Worm (Caenorhabditis elegans) whole organism, early embryonic: Measurements from ENCODE around the gene C36C9.5.

ENCODE experiments used
- aly-1 ChIP-seq: sonication (generic microtip); optimal IDR thresholded peaks from 2 replicates; lab custom pipeline; 2016; ENCODE audit warnings: missing genetic modification characterization, missing compliant biosample characterization
- ama-1 ChIP-seq: fragments of 150-350 bp; optimal IDR thresholded peaks from 2 replicates; lab custom pipeline; 2014
- ceh-13 ChIP-seq: fragments of 200-800 bp; sonication (Bioruptor generic); optimal IDR thresholded peaks from 2 replicates; lab custom pipeline; 2018; ENCODE audit warnings: mild to moderate bottlenecking, missing genetic modification characterization, missing compliant biosample characterization
- hmbx-1 ChIP-seq: sonication (generic microtip); optimal IDR thresholded peaks from 2 replicates; lab custom pipeline; 2016; ENCODE audit warnings: mild to moderate bottlenecking, missing genetic modification characterization, missing compliant biosample characterization
- pes-1 ChIP-seq: fragments of 200-800 bp; sonication (Bioruptor generic); IDR thresholded peaks from 2 replicates; pipeline ENCODE4 v1.3.6; 2022; ENCODE audit warnings: missing genetic modification reagents, missing genetic modification characterization, missing compliant biosample characterization
- scrt-1 ChIP-seq: fragments of 200-800 bp; sonication (Bioruptor generic); IDR thresholded peaks from 2 replicates; pipeline ENCODE4 v1.3.6; 2022; ENCODE audit warnings: missing genetic modification characterization, missing compliant biosample characterization
- tra-4 ChIP-seq: sonication (generic microtip); optimal IDR thresholded peaks from 2 replicates; lab custom pipeline; 2017; ENCODE audit warnings: missing genetic modification characterization, missing compliant biosample characterization

DNA sequence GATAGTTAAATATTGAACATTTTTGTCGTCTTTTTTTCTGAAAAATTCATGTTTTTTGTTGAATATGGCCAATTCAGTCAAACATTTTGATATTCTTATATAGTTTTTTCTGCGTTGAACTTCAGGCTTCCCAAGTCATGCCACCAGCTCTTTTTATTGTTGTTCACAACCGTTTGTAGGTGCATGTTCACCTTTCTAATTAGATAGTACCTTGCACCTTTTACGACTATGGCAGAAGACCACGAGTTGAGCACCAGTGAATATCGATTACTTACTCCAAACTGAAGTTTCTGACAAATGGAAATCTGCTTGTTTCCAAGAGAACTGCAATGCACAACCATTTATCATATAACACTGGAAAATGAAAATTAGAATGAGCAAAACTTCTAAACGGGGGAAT, 27.9 kb downstream of the C36C9.5 start:
- TF ChIP-seq ama-1 (lab: Kevin White, UChicago), result no peak
- no peak for TF ChIP-seq tra-4
- no peak for TF ChIP-seq pes-1 (GFP tag; lab: Robert Waterston, UW)
- TF ChIP-seq ceh-13 (GFP tag; lab: Kevin White, UChicago), result no peak
- no peak for TF ChIP-seq aly-1 (tag; lab: Kevin White, UChicago)
- TF ChIP-seq scrt-1, result no peak
- no peak for TF ChIP-seq hmbx-1
